Fruit fly (Drosophila melanogaster) whole organism, embryonic: ENCODE data around the gene simj.

Experiments used
- Asciz ChIP-seq: fragments of 200-800 bp; sonication (Bioruptor generic); optimal IDR thresholded peaks from 2 replicates; lab custom pipeline; 2017; ENCODE audit warnings: missing biosample characterization, mild to moderate bottlenecking, missing genetic modification characterization, missing genetic modification reagents
- Atf-2 ChIP-seq: fragments of 200-800 bp; sonication (Bioruptor generic); optimal IDR thresholded peaks from 2 replicates; lab custom pipeline; 2016; ENCODE audit warnings: missing biosample characterization, missing genetic modification characterization
- Atf6 ChIP-seq: fragments of 200-800 bp; sonication (Bioruptor generic); IDR thresholded peaks from 2 replicates; pipeline ENCODE4 v1.3.6; 2022; ENCODE audit warnings: missing biosample characterization, missing genetic modification characterization
- CG1024 ChIP-seq: fragments of 200-800 bp; sonication (Bioruptor generic); IDR thresholded peaks from 2 replicates; pipeline ENCODE4 v1.3.6; 2022; ENCODE audit warnings: missing biosample characterization, missing genetic modification characterization
- CG10366 ChIP-seq: fragments of 200-800 bp; sonication (Bioruptor generic); IDR thresholded peaks from 2 replicates; pipeline ENCODE4 v1.3.6; 2022; ENCODE audit warnings: missing biosample characterization, missing genetic modification characterization
- CG11504 ChIP-seq: fragments of 200-800 bp; sonication (Bioruptor generic); optimal IDR thresholded peaks from 3 replicates; lab custom pipeline; 2019; ENCODE audit warnings: missing biosample characterization, mild to moderate bottlenecking, missing genetic modification characterization, moderate library complexity
- CG12744 ChIP-seq: fragments of 200-800 bp; sonication (Bioruptor generic); optimal IDR thresholded peaks from 2 replicates; lab custom pipeline; 2016; ENCODE audit warnings: missing biosample characterization, missing genetic modification characterization
- CG13624 ChIP-seq: fragments of 200-800 bp; sonication (Bioruptor generic); optimal IDR thresholded peaks from 2 replicates; lab custom pipeline; 2016; ENCODE audit warnings: missing biosample characterization, missing genetic modification characterization
- CG16815 ChIP-seq: fragments of 200-800 bp; sonication (Bioruptor generic); optimal IDR thresholded peaks from 3 replicates; lab custom pipeline; 2017; ENCODE audit warnings: missing biosample characterization, mild to moderate bottlenecking, missing genetic modification characterization
- CG17359 ChIP-seq: fragments of 200-800 bp; sonication (Bioruptor generic); optimal IDR thresholded peaks from 3 replicates; lab custom pipeline; 2018; ENCODE audit warnings: missing biosample characterization, mild to moderate bottlenecking, missing genetic modification characterization, moderate library complexity
- CG2712 ChIP-seq: fragments of 200-800 bp; optimal IDR thresholded peaks from 3 replicates; lab custom pipeline; 2019; ENCODE audit warnings: missing biosample characterization, mild to moderate bottlenecking, missing genetic modification characterization, moderate library complexity
- CG3065 ChIP-seq: fragments of 200-800 bp; sonication (Bioruptor generic); optimal IDR thresholded peaks from 2 replicates; lab custom pipeline; 2016; ENCODE audit warnings: missing biosample characterization, missing genetic modification characterization
- CG32772 ChIP-seq: fragments of 200-800 bp; sonication (Bioruptor generic); IDR thresholded peaks from 2 replicates; pipeline ENCODE4 v1.3.6; 2022; ENCODE audit warnings: missing biosample characterization, missing genetic modification characterization
- CG3281 ChIP-seq: fragments of 200-800 bp; sonication (Bioruptor generic); optimal IDR thresholded peaks from 3 replicates; lab custom pipeline; 2017; ENCODE audit warnings: missing biosample characterization, mild to moderate bottlenecking, missing genetic modification characterization
- CG33557 ChIP-seq: fragments of 200-800 bp; sonication (Bioruptor generic); optimal IDR thresholded peaks from 2 replicates; lab custom pipeline; 2019; ENCODE audit warnings: missing biosample characterization, mild to moderate bottlenecking, missing genetic modification characterization, moderate library complexity
- CG3838 ChIP-seq: fragments of 200-800 bp; sonication (Bioruptor generic); optimal IDR thresholded peaks from 3 replicates; lab custom pipeline; 2016; ENCODE audit warnings: missing biosample characterization, missing genetic modification characterization
- CG5180 ChIP-seq: fragments of 200-800 bp; sonication (Bioruptor generic); optimal IDR thresholded peaks from 3 replicates; lab custom pipeline; 2017; ENCODE audit warnings: missing biosample characterization, missing genetic modification characterization, mild to moderate bottlenecking, moderate library complexity, missing genetic modification reagents
- CG6765 ChIP-seq: fragments of 200-800 bp; sonication (Bioruptor generic); optimal IDR thresholded peaks from 3 replicates; lab custom pipeline; 2017; ENCODE audit warnings: missing biosample characterization, mild to moderate bottlenecking, missing genetic modification characterization
- CG6854 ChIP-seq: fragments of 200-800 bp; sonication (Bioruptor generic); optimal IDR thresholded peaks from 3 replicates; lab custom pipeline; 2017; ENCODE audit warnings: missing biosample characterization, mild to moderate bottlenecking, missing genetic modification characterization
- CG8281 ChIP-seq: fragments of 200-800 bp; sonication (Bioruptor generic); optimal IDR thresholded peaks from 2 replicates; lab custom pipeline; 2018; ENCODE audit warnings: missing biosample characterization, mild to moderate bottlenecking, missing genetic modification characterization, moderate library complexity
- CG9727 ChIP-seq: fragments of 200-800 bp; sonication (Bioruptor generic); optimal IDR thresholded peaks from 3 replicates; lab custom pipeline; 2017; ENCODE audit warnings: missing biosample characterization, mild to moderate bottlenecking, missing genetic modification characterization
- Chrac-16 ChIP-seq: fragments of 200-800 bp; sonication (Bioruptor generic); optimal IDR thresholded peaks from 3 replicates; lab custom pipeline; 2016; ENCODE audit warnings: missing biosample characterization, missing genetic modification characterization
- D19A ChIP-seq: fragments of 200-800 bp; optimal IDR thresholded peaks from 3 replicates; lab custom pipeline; 2019; ENCODE audit warnings: missing biosample characterization, mild to moderate bottlenecking, missing genetic modification characterization, moderate library complexity
- ERR ChIP-seq: fragments of 200-800 bp; sonication (Bioruptor generic); optimal IDR thresholded peaks from 2 replicates; lab custom pipeline; 2016; ENCODE audit warnings: missing biosample characterization, missing genetic modification characterization
- Ets65A ChIP-seq: fragments of 200-800 bp; sonication (Bioruptor generic); peaks from one replicate; lab custom pipeline; 2016; ENCODE audit warnings: missing biosample characterization, missing genetic modification characterization
- Fer2 ChIP-seq: fragments of 200-800 bp; sonication (Bioruptor generic); optimal IDR thresholded peaks from 2 replicates; lab custom pipeline; 2018; ENCODE audit warnings: missing biosample characterization, mild to moderate bottlenecking, missing genetic modification characterization, moderate library complexity
- H2.0 ChIP-seq: fragments of 200-800 bp; sonication (Bioruptor generic); IDR thresholded peaks from 2 replicates; pipeline ENCODE4 v1.3.6; 2022; ENCODE audit warnings: missing biosample characterization, missing genetic modification characterization
- Hr3 ChIP-seq: fragments of 200-800 bp; sonication (Bioruptor generic); optimal IDR thresholded peaks from 3 replicates; lab custom pipeline; 2016; ENCODE audit warnings: missing biosample characterization, missing genetic modification characterization
- Myb ChIP-seq: fragments of 200-800 bp; sonication (Bioruptor generic); optimal IDR thresholded peaks from 2 replicates; lab custom pipeline; 2016; ENCODE audit warnings: missing biosample characterization, missing genetic modification characterization
- Nf-YA ChIP-seq: fragments of 200-800 bp; sonication (Bioruptor generic); IDR thresholded peaks from 2 replicates; pipeline ENCODE4 v1.3.6; 2022; ENCODE audit warnings: missing biosample characterization, missing genetic modification characterization
- Side ChIP-seq: fragments of 200-800 bp; sonication (Bioruptor generic); optimal IDR thresholded peaks from 2 replicates; lab custom pipeline; 2016; ENCODE audit warnings: missing biosample characterization, missing genetic modification characterization
- Xrp1 ChIP-seq: fragments of 200-800 bp; sonication (Bioruptor generic); IDR thresholded peaks from 2 replicates; pipeline ENCODE4 v1.3.6; 2022; ENCODE audit warnings: missing biosample characterization, missing genetic modification characterization
- ac ChIP-seq: fragments of 200-800 bp; sonication (Bioruptor generic); optimal IDR thresholded peaks from 3 replicates; lab custom pipeline; 2017; ENCODE audit warnings: missing biosample characterization, mild to moderate bottlenecking, missing genetic modification characterization
- bowl ChIP-seq: fragments of 200-800 bp; sonication (Bioruptor generic); IDR thresholded peaks from 2 replicates; pipeline ENCODE4 v1.3.6; 2022; ENCODE audit warnings: missing biosample characterization, missing genetic modification characterization
- chm ChIP-seq: fragments of 200-800 bp; sonication (Bioruptor generic); IDR thresholded peaks from 2 replicates; pipeline ENCODE4 v1.3.6; 2022; ENCODE audit warnings: missing biosample characterization, missing genetic modification characterization
- crol ChIP-seq: fragments of 200-800 bp; sonication (Bioruptor generic); IDR thresholded peaks from 2 replicates; pipeline ENCODE4 v1.3.6; 2022; ENCODE audit warnings: missing biosample characterization, missing genetic modification characterization
- ems ChIP-seq: fragments of 200-800 bp; sonication (Bioruptor generic); optimal IDR thresholded peaks from 3 replicates; lab custom pipeline; 2016; ENCODE audit warnings: missing biosample characterization, missing genetic modification characterization
- fru ChIP-seq: fragments of >200 bp; optimal IDR thresholded peaks from 2 replicates; lab custom pipeline; 2017
- hkb ChIP-seq, 2 experiments: fragments of 200-800 bp in 1 of 2; fragments of >200 bp in 1 of 2; sonication (Bioruptor generic) in 1 of 2; IDR thresholded peaks in 1 of 2; optimal IDR thresholded peaks in 1 of 2; 2 replicates each; pipeline versions ENCODE4 v1.3.6 to Lab custom; 2017 to 2022; ENCODE audit warnings: missing biosample characterization in 1 of 2, missing genetic modification characterization in 1 of 2
- lab ChIP-seq: fragments of 200-800 bp; sonication (Bioruptor generic); optimal IDR thresholded peaks from 3 replicates; lab custom pipeline; 2017; ENCODE audit warnings: missing biosample characterization, missing genetic modification characterization, mild to moderate bottlenecking, moderate library complexity, missing genetic modification reagents
- lov ChIP-seq, 2 experiments: fragments of 200-800 bp in 1 of 2; fragments of >200 bp in 1 of 2; sonication (Bioruptor generic) in 1 of 2; IDR thresholded peaks in 1 of 2; optimal IDR thresholded peaks in 1 of 2; 2 replicates in 1 of 2; 3 replicates in 1 of 2; pipeline versions ENCODE4 v1.3.6 to Lab custom; 2017 to 2022; ENCODE audit warnings: missing biosample characterization in 1 of 2, missing genetic modification characterization in 1 of 2
- luna ChIP-seq: fragments of 200-800 bp; sonication (Bioruptor generic); optimal IDR thresholded peaks from 2 replicates; lab custom pipeline; 2016; ENCODE audit warnings: missing biosample characterization, missing genetic modification characterization
- nmo ChIP-seq: fragments of 200-800 bp; sonication (Bioruptor generic); optimal IDR thresholded peaks from 2 replicates; lab custom pipeline; 2018; ENCODE audit warnings: missing biosample characterization, mild to moderate bottlenecking, missing genetic modification characterization, moderate library complexity
- onecut ChIP-seq: fragments of 200-800 bp; sonication (Bioruptor generic); IDR thresholded peaks from 2 replicates; pipeline ENCODE4 v1.3.6; 2022; ENCODE audit warnings: missing biosample characterization, missing genetic modification characterization
- so ChIP-seq: fragments of 200-800 bp; sonication (Bioruptor generic); IDR thresholded peaks from 3 replicates; pipeline ENCODE4 v1.3.6; 2022; ENCODE audit warnings: missing biosample characterization, missing genetic modification characterization
- sob ChIP-seq: fragments of 200-800 bp; sonication (Bioruptor generic); IDR thresholded peaks from 2 replicates; pipeline ENCODE4 v1.3.6; 2022; ENCODE audit warnings: missing biosample characterization, missing genetic modification characterization
- vnd ChIP-seq: fragments of 200-800 bp; sonication (Bioruptor generic); IDR thresholded peaks from 3 replicates; pipeline ENCODE4 v1.3.6; 2022; ENCODE audit warnings: missing biosample characterization, missing genetic modification characterization; ENCODE audit not compliant: partially characterized antibody
- vvl ChIP-seq: fragments of 200-800 bp; sonication (Bioruptor generic); IDR thresholded peaks from 2 replicates; pipeline ENCODE4 v1.3.6; 2022; ENCODE audit warnings: missing biosample characterization, missing genetic modification characterization
- wdn ChIP-seq: fragments of 200-800 bp; sonication (Bioruptor generic); IDR thresholded peaks from 2 replicates; pipeline ENCODE4 v1.3.6; 2022; ENCODE audit warnings: missing biosample characterization, missing genetic modification characterization
- yki ChIP-seq: fragments of >200 bp; optimal IDR thresholded peaks from 3 replicates; lab custom pipeline; 2018

Gene simj

DNA sequence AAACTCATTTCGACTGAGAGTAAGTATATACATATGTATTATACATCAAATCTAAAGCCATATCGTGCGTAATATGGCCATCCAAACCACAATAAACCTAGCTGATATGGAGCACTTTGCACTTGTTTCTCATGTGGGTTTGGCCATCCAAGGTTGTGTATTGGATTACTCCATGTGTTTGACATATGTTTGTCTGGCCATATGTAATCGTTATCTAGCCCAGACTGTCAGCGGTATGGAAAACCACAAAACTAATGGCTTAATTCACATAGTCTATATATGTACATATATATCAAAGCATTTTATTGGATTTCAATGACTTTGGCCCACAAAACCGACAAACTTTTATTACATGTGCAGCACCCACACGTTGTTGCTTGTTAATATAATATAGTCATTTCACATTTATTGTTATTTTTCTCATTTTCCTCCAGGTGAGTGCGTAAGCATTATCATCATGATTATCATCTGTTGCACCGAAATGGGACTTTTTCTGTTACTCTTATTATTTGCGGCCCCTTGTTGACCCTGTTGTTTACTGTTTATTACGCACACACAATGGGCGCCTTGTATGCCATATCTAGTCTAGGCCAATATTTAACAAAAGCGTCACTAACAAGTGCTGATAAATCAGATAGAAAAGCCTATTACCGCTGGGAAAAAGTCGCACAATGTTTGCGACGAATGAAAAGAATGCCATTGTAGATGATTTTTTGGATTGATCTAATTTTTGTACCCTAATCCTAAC lies 7.9 kb upstream of the simj start (continued):
- TF ChIP-seq Asciz (GFP tag; lab: Kevin White, UChicago) (peak; percentile 91), hkb (optimal IDR thresholded peaks at IDR 0.05; lab: Kevin White, UChicago) (no peak), hkb (GFP tag; IDR thresholded peaks at IDR 0.05; lab: Robert Waterston, UW) (peak; percentile 76), Chrac-16 (no peak), Side (GFP tag; lab: Kevin White, UChicago) (peak; percentile 67), bowl (GFP tag; lab: Robert Waterston, UW) (no peak), Atf-2 (peak; percentile 32), Hr3 (peak; percentile 23), CG6765 (GFP tag; lab: Kevin White, UChicago) (peak; percentile 77), fru (lab: Kevin White, UChicago) (no peak), CG5180 (GFP tag; lab: Kevin White, UChicago) (peak; percentile 58), CG1024 (GFP tag; lab: Robert Waterston, UW) (peak; percentile 22; the same call in 1 of the 2 replicates), Nf-YA (GFP tag; lab: Robert Waterston, UW) (no peak), CG16815 (GFP tag; lab: Kevin White, UChicago) (no peak), lab (GFP tag; lab: Kevin White, UChicago) (peak; percentile 91), ERR (peak; percentile 29), so (GFP tag; lab: Robert Waterston, UW) (peak; percentile 65; the same call in 2 of the 3 replicates), CG3838 (GFP tag; lab: Kevin White, UChicago) (peak; percentile 57), Atf6 (GFP tag; lab: Robert Waterston, UW) (peak; percentile 77), CG33557 (GFP tag; lab: Kevin White, UChicago) (peak; percentile 40), Ets65A (GFP tag; lab: Kevin White, UChicago) (no peak), CG8281 (tag; lab: Kevin White, UChicago) (peak; percentile 40), luna (GFP tag; lab: Kevin White, UChicago) (no peak), CG11504 (tag; lab: Kevin White, UChicago) (peak; percentile 65), sob (peak; percentile 75; the same call in 1 of the 2 replicates), D19A (tag; lab: Kevin White, UChicago) (peak; percentile 34), vnd (GFP tag; lab: Robert Waterston, UW) (no peak), wdn (GFP tag; lab: Robert Waterston, UW) (no peak), ems (GFP tag; lab: Kevin White, UChicago) (peak; percentile 50), CG3065 (GFP tag; lab: Kevin White, UChicago) (no peak), CG6854 (GFP tag; lab: Kevin White, UChicago) (no peak), CG2712 (tag; lab: Kevin White, UChicago) (peak; percentile 45), CG12744 (GFP tag; lab: Kevin White, UChicago) (peak; percentile 53), ac (GFP tag; lab: Kevin White, UChicago) (peak; percentile 46), CG9727 (GFP tag; lab: Kevin White, UChicago) (peak; percentile 70), nmo (GFP tag; lab: Kevin White, UChicago) (no peak), crol (GFP tag; lab: Robert Waterston, UW) (no peak), yki (lab: Kevin White, UChicago) (no peak), Xrp1 (peak; percentile 70), onecut (GFP tag; lab: Robert Waterston, UW) (peak; percentile 67), CG32772 (GFP tag; lab: Robert Waterston, UW) (no peak), CG13624 (GFP tag; lab: Kevin White, UChicago) (peak; percentile 2), vvl (GFP tag; lab: Robert Waterston, UW) (no peak), H2.0 (GFP tag; lab: Robert Waterston, UW) (no peak), CG3281 (GFP tag; lab: Kevin White, UChicago) (peak; percentile 69), CG17359 (tag; lab: Kevin White, UChicago) (peak; percentile 85), Myb (peak; percentile 16), CG10366 (0 out of 2 replicates have a peak, but pooled peaks have one; percentile 15), chm (GFP tag; lab: Robert Waterston, UW) (peak; percentile 23; the same call in 1 of the 2 replicates), lov (optimal IDR thresholded peaks at IDR 0.05; lab: Kevin White, UChicago) (no peak), lov (GFP tag; IDR thresholded peaks at IDR 0.05; lab: Robert Waterston, UW) (no peak), Fer2 (peak; percentile 7)
